Worm (Caenorhabditis elegans): Measurements from ENCODE around the gene eak-3.

The eak-3 gene

ce11 chrIII:1221995-1222394 lies 45.6 kb upstream of the eak-3 start:
- TF ChIP-seq ceh-83 (GFP tag; optimal IDR thresholded peaks at IDR 0.05), result no peak
- TF ChIP-seq mep-1 (tag; optimal IDR thresholded peaks at IDR 0.05), result no peak
- no peak for TF ChIP-seq nhr-2 (tag; optimal IDR thresholded peaks at IDR 0.05)
- TF ChIP-seq nhr-28 (tag; optimal IDR thresholded peaks at IDR 0.05), result no peak
- no peak for TF ChIP-seq zip-8 (tag; optimal IDR thresholded peaks at IDR 0.05)
- TF ChIP-seq mls-2 (tag; optimal IDR thresholded peaks at IDR 0.05), result no peak
- TF ChIP-seq unc-39 (tag; optimal IDR thresholded peaks at IDR 0.05), result no peak
- no peak for TF ChIP-seq lin-32 (GFP tag; optimal IDR thresholded peaks at IDR 0.05)
- TF ChIP-seq drap-1 (GFP tag; optimal IDR thresholded peaks at IDR 0.05), result no peak
- TF ChIP-seq unc-120 (tag; optimal IDR thresholded peaks at IDR 0.05; ENCODE audit: poor library complexity, severe bottlenecking), result no peak
- TF ChIP-seq elt-3 (tag; optimal IDR thresholded peaks at IDR 0.05), result no peak
- TF ChIP-seq flh-1 (GFP tag; optimal IDR thresholded peaks at IDR 0.05), result no peak

- TF ChIP-seq hlh-1 (tag; optimal IDR thresholded peaks at IDR 0.05), result no peak
- no peak for TF ChIP-seq ceh-39 (tag; optimal IDR thresholded peaks at IDR 0.05)
- TF ChIP-seq blmp-1 (tag; optimal IDR thresholded peaks at IDR 0.05), result no peak
- no peak for TF ChIP-seq unc-62 (GFP tag; optimal IDR thresholded peaks at IDR 0.05)
- TF ChIP-seq sem-2 (GFP tag; optimal IDR thresholded peaks at IDR 0.05), result no peak
- TF ChIP-seq ham-2 (GFP tag; optimal IDR thresholded peaks at IDR 0.05), result no peak
- no peak for TF ChIP-seq ceh-83 (GFP tag; optimal IDR thresholded peaks at IDR 0.05)
- TF ChIP-seq elt-3 (tag; optimal IDR thresholded peaks at IDR 0.05), result no peak
- no peak for TF ChIP-seq nhr-12 (tag; optimal IDR thresholded peaks at IDR 0.05)
- no peak for TF ChIP-seq nhr-2 (tag; optimal IDR thresholded peaks at IDR 0.05)
These were observed 43.7 kb upstream of the eak-3 start for ce11 chrIII:1220012-1220411.

DNA sequence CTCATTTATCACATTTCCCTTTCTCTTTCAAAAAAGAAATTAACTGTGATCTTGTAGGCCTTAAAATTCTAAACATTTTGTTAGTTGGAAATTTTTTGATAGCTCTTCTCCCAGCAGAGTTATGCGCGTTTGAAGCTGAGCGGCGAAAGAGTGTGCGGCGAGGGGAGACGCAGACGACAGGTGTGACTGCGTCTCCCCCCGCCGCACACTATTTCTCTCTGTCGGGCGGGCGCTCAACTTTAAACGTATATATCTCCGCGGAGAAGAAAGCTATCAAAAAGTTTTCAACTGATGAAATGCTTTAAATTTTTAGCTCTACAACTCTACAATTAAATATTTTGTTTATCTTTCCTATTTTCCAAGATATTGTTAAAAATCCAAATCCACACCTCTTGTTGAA lies 42.6 kb upstream of the eak-3 start:
- TF ChIP-seq lsy-2 (tag; optimal IDR thresholded peaks at IDR 0.05) (no peak), nhr-28 (tag; optimal IDR thresholded peaks at IDR 0.05) (no peak)

DNA sequence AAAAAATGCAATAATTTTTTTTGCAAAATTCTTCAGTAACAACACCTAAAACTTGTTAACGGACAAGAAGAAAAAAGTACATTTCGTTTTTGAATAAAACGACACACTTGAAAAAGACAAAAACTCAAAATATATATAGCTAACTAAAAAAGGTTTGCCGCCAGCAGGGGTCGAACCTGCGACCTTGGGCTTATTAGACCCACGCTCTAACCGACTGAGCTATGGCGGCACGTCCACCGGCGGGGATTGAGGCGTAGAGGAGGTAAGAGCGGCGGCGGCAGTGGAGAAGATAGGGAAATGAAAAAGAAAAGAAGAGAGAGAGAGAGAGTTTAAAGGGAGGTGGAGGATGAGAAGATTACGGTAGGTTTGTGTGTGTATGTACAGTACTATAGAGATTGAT lies 41.9 kb upstream of the eak-3 start:
- peak; percentile 67 for TF ChIP-seq ceh-83 (GFP tag; optimal IDR thresholded peaks at IDR 0.05)
- TF ChIP-seq elt-1 (tag; optimal IDR thresholded peaks at IDR 0.05; ENCODE audit: borderline replicate concordance, insufficient read depth), result no peak
- TF ChIP-seq drap-1 (GFP tag; optimal IDR thresholded peaks at IDR 0.05), result peak; percentile 28
- peak; percentile 65 for TF ChIP-seq M03D4.4 (tag; optimal IDR thresholded peaks at IDR 0.05)
- TF ChIP-seq mls-2 (tag; optimal IDR thresholded peaks at IDR 0.05), result peak; percentile 28
- peak; percentile 56 for TF ChIP-seq sem-2 (GFP tag; optimal IDR thresholded peaks at IDR 0.05)
- peak; percentile 18 for TF ChIP-seq bed-3 (GFP tag; optimal IDR thresholded peaks at IDR 0.05)
- peak; percentile 8 for TF ChIP-seq flh-1 (GFP tag; optimal IDR thresholded peaks at IDR 0.05)
- peak; percentile 59 for TF ChIP-seq ham-2 (GFP tag; optimal IDR thresholded peaks at IDR 0.05)
- TF ChIP-seq nhr-12 (tag; optimal IDR thresholded peaks at IDR 0.05), result no peak
- no peak for TF ChIP-seq pha-4 (tag; optimal IDR thresholded peaks at IDR 0.05)
- peak; percentile 67 for TF ChIP-seq unc-120 (tag; optimal IDR thresholded peaks at IDR 0.05; ENCODE audit: poor library complexity, severe bottlenecking)
- TF ChIP-seq cnd-1 (tag; optimal IDR thresholded peaks at IDR 0.05), result peak; percentile 70
- peak; percentile 55 for TF ChIP-seq ceh-43 (GFP tag; optimal IDR thresholded peaks at IDR 0.05)
- peak; percentile 73 for TF ChIP-seq sptf-1 (tag; optimal IDR thresholded peaks at IDR 0.05)
- no peak for TF ChIP-seq nhr-28 (tag; optimal IDR thresholded peaks at IDR 0.05)
- no peak for TF ChIP-seq blmp-1 (tag; optimal IDR thresholded peaks at IDR 0.05)

DNA sequence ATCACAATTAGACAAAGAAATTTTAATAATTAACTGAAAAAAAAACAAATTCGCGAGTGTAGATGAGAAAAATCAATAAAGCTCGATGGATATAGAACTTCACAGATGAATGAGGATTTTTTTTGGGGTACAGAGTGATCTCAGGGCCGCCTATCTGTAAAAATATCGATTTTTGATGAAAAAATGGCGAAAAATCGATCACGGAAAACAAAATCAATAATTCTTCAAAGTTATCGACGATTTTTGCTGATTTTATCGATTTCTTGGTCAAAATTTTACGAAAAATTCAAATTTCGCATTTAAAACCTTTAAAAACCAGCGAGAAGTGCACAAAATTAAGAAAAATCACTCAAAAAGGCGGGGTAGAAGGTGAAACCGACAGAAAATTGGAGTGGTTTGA lies 39.7 kb upstream of the eak-3 start:
- no peak for TF ChIP-seq mab-5 (tag; optimal IDR thresholded peaks at IDR 0.05)
- no peak for TF ChIP-seq ceh-83 (GFP tag; optimal IDR thresholded peaks at IDR 0.05)
- TF ChIP-seq ztf-11 (tag; optimal IDR thresholded peaks at IDR 0.05), result no peak
- no peak for TF ChIP-seq elt-1 (tag; optimal IDR thresholded peaks at IDR 0.05; ENCODE audit: borderline replicate concordance, insufficient read depth)

DNA sequence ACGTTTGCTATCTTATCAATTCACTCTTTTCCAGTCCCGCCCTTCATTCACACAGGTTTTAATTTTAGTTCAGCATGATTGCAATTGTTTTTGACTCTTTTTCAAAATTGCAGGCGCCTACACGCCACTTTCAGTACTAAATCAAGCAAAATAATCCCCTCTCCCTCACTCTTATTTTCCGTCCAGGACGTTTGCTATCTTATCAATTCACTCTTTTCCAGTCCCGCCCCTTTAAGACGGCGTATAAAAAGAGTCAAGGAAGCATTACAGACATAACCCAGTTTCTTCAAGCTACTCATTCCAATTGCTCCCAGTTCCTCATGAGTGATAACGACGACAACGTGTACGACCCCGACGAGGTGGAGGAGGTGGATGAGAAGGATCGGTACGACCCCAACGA lies 38.3 kb upstream of the eak-3 start, which contains the start of gene Y119D3B.21:
Y119D3B.21 (plus strand) TSS at position 321 of the 400 bp plus-strand sequence.
- TF ChIP-seq mep-1 (tag; optimal IDR thresholded peaks at IDR 0.05) (no peak), nhr-76 (tag; optimal IDR thresholded peaks at IDR 0.05) (no peak), sptf-1 (tag; optimal IDR thresholded peaks at IDR 0.05) (no peak), snpc-4 (tag; optimal IDR thresholded peaks at IDR 0.05) (no peak), nhr-237 (tag; optimal IDR thresholded peaks at IDR 0.05) (no peak), lin-32 (GFP tag; optimal IDR thresholded peaks at IDR 0.05) (no peak), sem-2 (GFP tag; optimal IDR thresholded peaks at IDR 0.05) (no peak), drap-1 (GFP tag; optimal IDR thresholded peaks at IDR 0.05) (no peak), lin-13 (tag; optimal IDR thresholded peaks at IDR 0.05) (no peak), pha-4 (tag; optimal IDR thresholded peaks at IDR 0.05) (no peak), ces-1 (GFP tag; optimal IDR thresholded peaks at IDR 0.05) (no peak), unc-62 (GFP tag; optimal IDR thresholded peaks at IDR 0.05) (no peak), ceh-83 (GFP tag; optimal IDR thresholded peaks at IDR 0.05) (no peak), ham-2 (GFP tag; optimal IDR thresholded peaks at IDR 0.05) (no peak), ztf-11 (tag; optimal IDR thresholded peaks at IDR 0.05) (no peak), flh-1 (GFP tag; optimal IDR thresholded peaks at IDR 0.05) (no peak)
